Fruit fly (Drosophila melanogaster) whole organism, wandering third instar larva: ENCODE data around the gene TyrR.

Source experiments
- Abd-B ChIP-seq: fragments of >200 bp; optimal IDR thresholded peaks from 2 replicates; lab custom pipeline; 2017; ENCODE audit warnings: missing biosample characterization, missing genetic modification characterization
- CG32264 ChIP-seq: fragments of 200-800 bp; sonication (Bioruptor generic); optimal IDR thresholded peaks from 2 replicates; lab custom pipeline; 2016; ENCODE audit warnings: missing biosample characterization, missing genetic modification characterization
- CG9705 ChIP-seq: fragments of 200-800 bp; sonication (Bioruptor generic); optimal IDR thresholded peaks from 2 replicates; lab custom pipeline; 2018; ENCODE audit warnings: missing biosample characterization, mild to moderate bottlenecking, missing genetic modification characterization
- CrebA ChIP-seq: fragments of 200-800 bp; sonication (Bioruptor generic); optimal IDR thresholded peaks from 2 replicates; lab custom pipeline; 2016; ENCODE audit warnings: missing biosample characterization, mild to moderate bottlenecking, missing genetic modification characterization, borderline replicate concordance
- Dfd ChIP-seq: fragments of >200 bp; optimal IDR thresholded peaks from 2 replicates; lab custom pipeline; 2017; ENCODE audit warnings: missing biosample characterization, missing genetic modification characterization
- Dif ChIP-seq: fragments of 200-275, 200-300 bp; sonication (Bioruptor generic); optimal IDR thresholded peaks from 2 replicates; lab custom pipeline; 2018; ENCODE audit warnings: missing biosample characterization, missing genetic modification characterization; ENCODE audit not compliant: partially characterized antibody
- GATAd ChIP-seq: sonication (Bioruptor generic); optimal IDR thresholded peaks from 2 replicates; lab custom pipeline; 2016; ENCODE audit warnings: missing biosample characterization, missing genetic modification characterization
- HLH106 ChIP-seq: fragments of 200-800 bp; optimal IDR thresholded peaks from 3 replicates; lab custom pipeline; 2019; ENCODE audit warnings: missing biosample characterization, mild to moderate bottlenecking, missing genetic modification characterization, moderate library complexity
- Hnf4 ChIP-seq: fragments of 200-800 bp; sonication (Bioruptor generic); optimal IDR thresholded peaks from 2 replicates; lab custom pipeline; 2016; ENCODE audit warnings: missing biosample characterization, mild to moderate bottlenecking, missing genetic modification characterization
- Hr78 ChIP-seq: fragments of >200 bp; optimal IDR thresholded peaks from 2 replicates; lab custom pipeline; 2017; ENCODE audit warnings: missing biosample characterization, missing genetic modification characterization
- Hr83 ChIP-seq: fragments of 200-300 bp; sonication (Bioruptor generic); optimal IDR thresholded peaks from 2 replicates; lab custom pipeline; 2016; ENCODE audit warnings: missing biosample characterization, mild to moderate bottlenecking, missing genetic modification characterization, moderate library complexity; ENCODE audit not compliant: poor library complexity, severe bottlenecking
- Jra ChIP-seq: sonication (Bioruptor generic); optimal IDR thresholded peaks from 2 replicates; lab custom pipeline; 2016; ENCODE audit warnings: missing biosample characterization, missing genetic modification characterization
- Mio ChIP-seq: sonication (Bioruptor generic); optimal IDR thresholded peaks from 2 replicates; lab custom pipeline; 2016; ENCODE audit warnings: missing biosample characterization, missing genetic modification characterization
- Myc ChIP-seq: fragments of >200 bp; optimal IDR thresholded peaks from 2 replicates; lab custom pipeline; 2017
- N ChIP-seq: fragments of >200 bp; optimal IDR thresholded peaks from 2 replicates; lab custom pipeline; 2018; ENCODE audit warnings: missing biosample characterization, missing external identifiers, missing genetic modification characterization
- OdsH ChIP-seq: fragments of 200-800 bp; sonication (Bioruptor generic); optimal IDR thresholded peaks from 2 replicates; lab custom pipeline; 2016; ENCODE audit warnings: missing biosample characterization, mild to moderate bottlenecking, missing genetic modification characterization
- Sp1 ChIP-seq: fragments of 200-800 bp; sonication (Bioruptor generic); optimal IDR thresholded peaks from 3 replicates; lab custom pipeline; 2019; ENCODE audit warnings: missing biosample characterization, mild to moderate bottlenecking, missing genetic modification characterization, moderate library complexity
- Vsx2 ChIP-seq: fragments of 200-300, 225-300 bp; sonication (Bioruptor generic); optimal IDR thresholded peaks from 2 replicates; lab custom pipeline; 2018; ENCODE audit warnings: missing biosample characterization, missing genetic modification characterization; ENCODE audit not compliant: partially characterized antibody
- br ChIP-seq: fragments of 200-800 bp; sonication (Bioruptor generic); optimal IDR thresholded peaks from 2 replicates; lab custom pipeline; 2016; ENCODE audit warnings: missing biosample characterization, missing genetic modification characterization
- brk ChIP-seq: fragments of 200-800 bp; sonication (Bioruptor generic); optimal IDR thresholded peaks from 2 replicates; lab custom pipeline; 2016; ENCODE audit warnings: missing biosample characterization, mild to moderate bottlenecking, missing genetic modification characterization
- dl ChIP-seq, 2 experiments: fragments of 175-275, 200-275 bp in 1 of 2; fragments of 200-275 bp in 1 of 2; sonication (Bioruptor generic); optimal IDR thresholded peaks; lab custom pipeline; 2018; ENCODE audit warnings: mild to moderate bottlenecking in 2 of 2, missing biosample characterization in 2 of 2, missing genetic modification characterization in 2 of 2, moderate library complexity in 2 of 2; ENCODE audit not compliant: partially characterized antibody in 2 of 2, insufficient read depth in 1 of 2
- dmrt93B ChIP-seq: fragments of 200-800 bp; sonication (Bioruptor generic); optimal IDR thresholded peaks from 2 replicates; lab custom pipeline; 2018; ENCODE audit warnings: missing biosample characterization, mild to moderate bottlenecking, missing genetic modification characterization
- ey ChIP-seq: fragments of 200-800 bp; sonication (Bioruptor generic); optimal IDR thresholded peaks from 2 replicates; lab custom pipeline; 2016; ENCODE audit warnings: missing biosample characterization, missing genetic modification characterization
- foxo ChIP-seq, 2 experiments: fragments of 200-800 bp; sonication (Bioruptor generic); optimal IDR thresholded peaks; 2 replicates in 1 of 2; 3 replicates in 1 of 2; lab custom pipeline; 2016 to 2017; ENCODE audit warnings: missing biosample characterization in 2 of 2, missing genetic modification characterization in 2 of 2
- fru ChIP-seq: fragments of 200-800 bp; sonication (Bioruptor generic); optimal IDR thresholded peaks from 3 replicates; lab custom pipeline; 2016; ENCODE audit warnings: missing biosample characterization, mild to moderate bottlenecking, missing genetic modification characterization
- h ChIP-seq: fragments of 200-800 bp; sonication (Bioruptor generic); optimal IDR thresholded peaks from 3 replicates; lab custom pipeline; 2016; ENCODE audit warnings: missing biosample characterization, mild to moderate bottlenecking, missing genetic modification characterization
- jim ChIP-seq: fragments of 175-275, 200-325 bp; sonication (Bioruptor generic); optimal IDR thresholded peaks from 2 replicates; lab custom pipeline; 2016; ENCODE audit warnings: missing biosample characterization, mild to moderate bottlenecking, missing genetic modification characterization
- lola ChIP-seq: fragments of >200 bp; optimal IDR thresholded peaks from 2 replicates; lab custom pipeline; 2017; ENCODE audit warnings: missing biosample characterization, missing genetic modification characterization
- pan ChIP-seq: fragments of >200 bp; optimal IDR thresholded peaks from 2 replicates; lab custom pipeline; 2017
- psq ChIP-seq: fragments of 200-800 bp; sonication (Bioruptor generic); optimal IDR thresholded peaks from 3 replicates; lab custom pipeline; 2017; ENCODE audit warnings: missing biosample characterization, mild to moderate bottlenecking, missing genetic modification characterization, moderate library complexity
- rgr ChIP-seq: fragments of 200-800 bp; sonication (Bioruptor generic); optimal IDR thresholded peaks from 3 replicates; lab custom pipeline; 2016; ENCODE audit warnings: missing biosample characterization, mild to moderate bottlenecking, missing genetic modification characterization
- sage ChIP-seq: fragments of 200-800 bp; sonication (Bioruptor generic); optimal IDR thresholded peaks from 2 replicates; lab custom pipeline; 2016; ENCODE audit warnings: missing biosample characterization, mild to moderate bottlenecking, missing genetic modification characterization
- sv ChIP-seq: fragments of 200-800 bp; sonication (Bioruptor generic); optimal IDR thresholded peaks from 3 replicates; lab custom pipeline; 2016; ENCODE audit warnings: missing biosample characterization, missing genetic modification characterization
- tai ChIP-seq: sonication (Bioruptor generic); optimal IDR thresholded peaks from 2 replicates; lab custom pipeline; 2016; ENCODE audit warnings: missing biosample characterization, missing genetic modification characterization
- usp ChIP-seq: fragments of >200 bp; optimal IDR thresholded peaks from 2 replicates; lab custom pipeline; 2017; ENCODE audit warnings: missing biosample characterization, missing genetic modification characterization
- woc ChIP-seq: sonication (Bioruptor generic); optimal IDR thresholded peaks from 2 replicates; lab custom pipeline; 2016; ENCODE audit warnings: missing biosample characterization, mild to moderate bottlenecking, missing genetic modification characterization

TyrR gene

dm6 chr3R:17718760-17719625, 44.0 kb downstream of the TyrR start, which contains the start of gene Pxt:
Gene Pxt (plus strand): TSS chr3R:17719454.
- TF ChIP-seq CG9705 (GFP tag; lab: Kevin White, UChicago), result no peak
- no peak for TF ChIP-seq lola (GFP tag; lab: Kevin White, UChicago)
- no peak for TF ChIP-seq Mio
- TF ChIP-seq Dfd, result no peak
- no peak for TF ChIP-seq h (GFP tag; lab: Kevin White, UChicago)
- no peak for TF ChIP-seq Hr83 (GFP tag; lab: Kevin White, UChicago)
- TF ChIP-seq Jra, result no peak
- no peak for TF ChIP-seq CG32264 (GFP tag; lab: Kevin White, UChicago)
- no peak for TF ChIP-seq pan (lab: Kevin White, UChicago)
- TF ChIP-seq Abd-B (GFP tag; lab: Kevin White, UChicago), result no peak
- TF ChIP-seq tai, result no peak
- TF ChIP-seq CrebA (GFP tag; lab: Kevin White, UChicago), result no peak
- no peak for TF ChIP-seq OdsH (GFP tag; lab: Kevin White, UChicago)
- no peak for TF ChIP-seq brk
- no peak for TF ChIP-seq usp (GFP tag; lab: Kevin White, UChicago)
- TF ChIP-seq jim (GFP tag; lab: Kevin White, UChicago), result no peak
- TF ChIP-seq, all 38 proteins: peak for 0

- peak; percentile 62 for TF ChIP-seq tai
- peak; percentile 65 for TF ChIP-seq brk
- peak; percentile 12 for TF ChIP-seq Sp1
- peak; percentile 12 for TF ChIP-seq CG9705 (GFP tag; lab: Kevin White, UChicago)
- no peak for TF ChIP-seq br (GFP tag; lab: Kevin White, UChicago)
- peak; percentile 19 for TF ChIP-seq Myc (lab: Kevin White, UChicago)
- no peak for TF ChIP-seq ey (GFP tag; lab: Kevin White, UChicago)
- TF ChIP-seq Hr83 (GFP tag; lab: Kevin White, UChicago), result peak; percentile 25
- no peak for TF ChIP-seq Dif (GFP tag; lab: Kevin White, UChicago)
- no peak for TF ChIP-seq psq
- peak; percentile 24 for TF ChIP-seq sage (GFP tag; lab: Kevin White, UChicago)
- TF ChIP-seq dl (GFP tag; optimal IDR thresholded peaks at IDR 0.05; lab: Kevin White, UChicago; ENCODE audit: insufficient read depth in 1 of 2, partially characterized antibody in 2 of 2), result no peak
- TF ChIP-seq Hnf4, result no peak
- TF ChIP-seq Hr78, result no peak
- TF ChIP-seq CG32264 (GFP tag; lab: Kevin White, UChicago), result peak; percentile 1
- peak; percentile 14 for TF ChIP-seq Jra
- no peak for TF ChIP-seq N (GFP tag; lab: Kevin White, UChicago)
- TF ChIP-seq Abd-B (GFP tag; lab: Kevin White, UChicago), result no peak
- peak; percentile 41 for TF ChIP-seq h (GFP tag; lab: Kevin White, UChicago)
- no peak for TF ChIP-seq pan (lab: Kevin White, UChicago)
Measured at dm6 chr3R:17718051-17718693, 44.8 kb downstream of the TyrR start, which contains the start of gene osa. Gene osa (minus strand): TSS chr3R:17718350.

dm6 chr3R:17716858-17717596, 46.0 kb downstream of the TyrR start:
- no peak for TF ChIP-seq Dfd
- TF ChIP-seq tai, result peak; percentile 9
- TF ChIP-seq psq, result peak; percentile 75
- no peak for TF ChIP-seq Abd-B (GFP tag; lab: Kevin White, UChicago)
- peak; percentile 83 for TF ChIP-seq Jra
- peak; percentile 75 for TF ChIP-seq fru
- TF ChIP-seq foxo (GFP tag; optimal IDR thresholded peaks at IDR 0.05; lab: Kevin White, UChicago), result peak; percentile 52 to 56
- TF ChIP-seq sage (GFP tag; lab: Kevin White, UChicago), result peak; percentile 28
- no peak for TF ChIP-seq Vsx2 (GFP tag; lab: Kevin White, UChicago)
- no peak for TF ChIP-seq Myc (lab: Kevin White, UChicago)
- TF ChIP-seq N (GFP tag; lab: Kevin White, UChicago), result peak; percentile 13
- peak; percentile 53 for TF ChIP-seq OdsH (GFP tag; lab: Kevin White, UChicago)
- peak; percentile 39 for TF ChIP-seq rgr (GFP tag; lab: Kevin White, UChicago)
- TF ChIP-seq Hr83 (GFP tag; lab: Kevin White, UChicago), result peak; percentile 90
- TF ChIP-seq dl (GFP tag; optimal IDR thresholded peaks at IDR 0.05; lab: Kevin White, UChicago; ENCODE audit: insufficient read depth in 1 of 2, partially characterized antibody in 2 of 2), result peak; percentile 96 to 97
- no peak for TF ChIP-seq dmrt93B (GFP tag; lab: Kevin White, UChicago)
- no peak for TF ChIP-seq jim (GFP tag; lab: Kevin White, UChicago)
- peak; percentile 3 for TF ChIP-seq ey (GFP tag; lab: Kevin White, UChicago)
- peak; percentile 47 for TF ChIP-seq Sp1
- TF ChIP-seq HLH106, result no peak
- TF ChIP-seq Dif (GFP tag; lab: Kevin White, UChicago), result peak; percentile 98
- no peak for TF ChIP-seq usp (GFP tag; lab: Kevin White, UChicago)
- TF ChIP-seq sv (GFP tag; lab: Kevin White, UChicago), result no peak
- peak; percentile 84 for TF ChIP-seq h (GFP tag; lab: Kevin White, UChicago)
- no peak for TF ChIP-seq pan (lab: Kevin White, UChicago)
- peak; percentile 26 for TF ChIP-seq CG9705 (GFP tag; lab: Kevin White, UChicago)
- TF ChIP-seq lola (GFP tag; lab: Kevin White, UChicago), result no peak
- no peak for TF ChIP-seq CrebA (GFP tag; lab: Kevin White, UChicago)
- peak; percentile 66 for TF ChIP-seq brk
- TF ChIP-seq GATAd (GFP tag; lab: Kevin White, UChicago), result no peak
- no peak for TF ChIP-seq Hr78
- peak; percentile 2 for TF ChIP-seq woc (GFP tag; lab: Kevin White, UChicago)
- peak; percentile 45 for TF ChIP-seq Hnf4
